Fruit fly (Drosophila melanogaster) whole organism, embryonic: ENCODE results near the gene CG31793.

Experiments
- Blimp-1 ChIP-seq: fragments of 200-800 bp; sonication (Bioruptor generic); optimal IDR thresholded peaks from 3 replicates; lab custom pipeline; 2018; ENCODE audit warnings: missing biosample characterization, missing genetic modification characterization, mild to moderate bottlenecking, moderate library complexity, missing genetic modification reagents
- CG10267 ChIP-seq: fragments of 200-800 bp; sonication (Bioruptor generic); optimal IDR thresholded peaks from 2 replicates; lab custom pipeline; 2018; ENCODE audit warnings: missing biosample characterization, mild to moderate bottlenecking, missing genetic modification characterization, moderate library complexity
- CG10565 ChIP-seq: fragments of 200-800 bp; sonication (Bioruptor generic); optimal IDR thresholded peaks from 3 replicates; lab custom pipeline; 2016; ENCODE audit warnings: missing biosample characterization, mild to moderate bottlenecking, missing genetic modification characterization
- CG11093 ChIP-seq: fragments of 200-800 bp; sonication (Bioruptor generic); IDR thresholded peaks from 3 replicates; pipeline ENCODE4 v1.3.6; 2022; ENCODE audit warnings: missing biosample characterization, missing genetic modification characterization
- CG11695 ChIP-seq: fragments of 200-800 bp; sonication (Bioruptor generic); IDR thresholded peaks from 3 replicates; pipeline ENCODE4 v1.3.6; 2022; ENCODE audit warnings: missing biosample characterization, missing genetic modification characterization
- CG1233 ChIP-seq: fragments of 200-800 bp; sonication (Bioruptor generic); optimal IDR thresholded peaks from 4 replicates; lab custom pipeline; 2018; ENCODE audit warnings: missing biosample characterization, mild to moderate bottlenecking, missing genetic modification characterization
- CG13624 ChIP-seq: fragments of 200-800 bp; sonication (Bioruptor generic); optimal IDR thresholded peaks from 2 replicates; lab custom pipeline; 2016; ENCODE audit warnings: missing biosample characterization, missing genetic modification characterization
- CG15073 ChIP-seq: fragments of 200-800 bp; sonication (Bioruptor generic); optimal IDR thresholded peaks from 2 replicates; lab custom pipeline; 2016; ENCODE audit warnings: missing biosample characterization, missing genetic modification characterization
- CG15479 ChIP-seq: fragments of 200-800 bp; sonication (Bioruptor generic); optimal IDR thresholded peaks from 3 replicates; lab custom pipeline; 2019; ENCODE audit warnings: missing biosample characterization, mild to moderate bottlenecking, missing genetic modification characterization, moderate library complexity
- CG16815 ChIP-seq: fragments of 200-800 bp; sonication (Bioruptor generic); optimal IDR thresholded peaks from 3 replicates; lab custom pipeline; 2017; ENCODE audit warnings: missing biosample characterization, mild to moderate bottlenecking, missing genetic modification characterization
- CG17568 ChIP-seq: fragments of 200-800 bp; sonication (Bioruptor generic); optimal IDR thresholded peaks from 2 replicates; lab custom pipeline; 2018; ENCODE audit warnings: missing biosample characterization, mild to moderate bottlenecking, missing genetic modification characterization, moderate library complexity
- CG2120 ChIP-seq: fragments of 200-800 bp; sonication (Bioruptor generic); optimal IDR thresholded peaks from 3 replicates; lab custom pipeline; 2016; ENCODE audit warnings: missing biosample characterization, missing genetic modification characterization
- CG2678 ChIP-seq: fragments of 200-800 bp; sonication (Bioruptor generic); optimal IDR thresholded peaks from 3 replicates; lab custom pipeline; 2019; ENCODE audit warnings: missing biosample characterization, mild to moderate bottlenecking, missing genetic modification characterization, moderate library complexity
- CG30020 ChIP-seq: fragments of 200-800 bp; optimal IDR thresholded peaks from 2 replicates; lab custom pipeline; 2019; ENCODE audit warnings: missing biosample characterization, mild to moderate bottlenecking, missing genetic modification characterization, moderate library complexity
- CG34224 ChIP-seq: fragments of 200-800 bp; sonication (Bioruptor generic); IDR thresholded peaks from 3 replicates; pipeline ENCODE4 v1.3.6; 2022; ENCODE audit warnings: missing biosample characterization, missing genetic modification characterization; ENCODE audit not compliant: partially characterized antibody
- CG4730 ChIP-seq: fragments of 200-800 bp; sonication (Bioruptor generic); IDR thresholded peaks from 2 replicates; pipeline ENCODE4 v1.3.6; 2022; ENCODE audit warnings: missing biosample characterization, missing genetic modification characterization
- CG6854 ChIP-seq: fragments of 200-800 bp; sonication (Bioruptor generic); optimal IDR thresholded peaks from 3 replicates; lab custom pipeline; 2017; ENCODE audit warnings: missing biosample characterization, mild to moderate bottlenecking, missing genetic modification characterization
- CG7271 ChIP-seq: fragments of 200-800 bp; sonication (Bioruptor generic); optimal IDR thresholded peaks from 2 replicates; lab custom pipeline; 2018; ENCODE audit warnings: missing biosample characterization, mild to moderate bottlenecking, missing genetic modification characterization, moderate library complexity
- CG8089 ChIP-seq: fragments of 200-800 bp; sonication (Bioruptor generic); optimal IDR thresholded peaks from 3 replicates; lab custom pipeline; 2016; ENCODE audit warnings: missing biosample characterization, missing genetic modification characterization
- CG8281 ChIP-seq: fragments of 200-800 bp; sonication (Bioruptor generic); optimal IDR thresholded peaks from 2 replicates; lab custom pipeline; 2018; ENCODE audit warnings: missing biosample characterization, mild to moderate bottlenecking, missing genetic modification characterization, moderate library complexity
- CG9817 ChIP-seq: fragments of 200-800 bp; sonication (Bioruptor generic); optimal IDR thresholded peaks from 2 replicates; lab custom pipeline; 2018; ENCODE audit warnings: missing biosample characterization, mild to moderate bottlenecking, missing genetic modification characterization, moderate library complexity
- CHES-1-like ChIP-seq: fragments of 200-800 bp; sonication (Bioruptor generic); optimal IDR thresholded peaks from 2 replicates; lab custom pipeline; 2016; ENCODE audit warnings: missing biosample characterization, missing genetic modification characterization
- D19B ChIP-seq: fragments of 200-800 bp; sonication (Bioruptor generic); optimal IDR thresholded peaks from 2 replicates; lab custom pipeline; 2017; ENCODE audit warnings: missing biosample characterization, mild to moderate bottlenecking, missing genetic modification characterization
- Dip3 ChIP-seq: fragments of 200-800 bp; sonication (Bioruptor generic); optimal IDR thresholded peaks from 3 replicates; lab custom pipeline; 2016; ENCODE audit warnings: missing biosample characterization, missing genetic modification characterization
- Gug ChIP-seq: fragments of 200-800 bp; sonication (Bioruptor generic); IDR thresholded peaks from 4 replicates; pipeline ENCODE4 v1.3.6; 2022; ENCODE audit warnings: missing biosample characterization, missing genetic modification characterization
- Hand ChIP-seq: fragments of 200-800 bp; sonication (Bioruptor generic); optimal IDR thresholded peaks from 2 replicates; lab custom pipeline; 2017; ENCODE audit warnings: mild to moderate bottlenecking, missing biosample characterization, missing genetic modification reagents, missing genetic modification characterization
- Mes4 ChIP-seq: fragments of 200-800 bp; sonication (Bioruptor generic); optimal IDR thresholded peaks from 2 replicates; lab custom pipeline; 2016; ENCODE audit warnings: missing biosample characterization, missing genetic modification characterization
- Optix ChIP-seq: fragments of 200-800 bp; sonication (Bioruptor generic); IDR thresholded peaks from 3 replicates; pipeline ENCODE4 v1.3.6; 2022; ENCODE audit warnings: missing biosample characterization, missing genetic modification characterization
- Pdp1 ChIP-seq, 2 experiments: fragments of 200-800 bp; sonication (Bioruptor generic); optimal IDR thresholded peaks; 3 replicates each; lab custom pipeline; 2016; ENCODE audit warnings: missing biosample characterization in 2 of 2, missing genetic modification characterization in 2 of 2, mild to moderate bottlenecking in 1 of 2, moderate library complexity in 1 of 2
- Scr ChIP-seq: fragments of 200-800 bp; sonication (Bioruptor generic); IDR thresholded peaks from 2 replicates; pipeline ENCODE4 v1.3.6; 2022; ENCODE audit warnings: missing biosample characterization, missing genetic modification characterization; ENCODE audit not compliant: partially characterized antibody
- Ssrp ChIP-seq: fragments of 200-800 bp; sonication (Bioruptor generic); optimal IDR thresholded peaks from 2 replicates; lab custom pipeline; 2018; ENCODE audit warnings: missing biosample characterization, mild to moderate bottlenecking, missing genetic modification characterization, moderate library complexity
- TFAM ChIP-seq: fragments of 200-800 bp; sonication (Bioruptor generic); optimal IDR thresholded peaks from 2 replicates; lab custom pipeline; 2017; ENCODE audit warnings: missing biosample characterization, missing genetic modification characterization, inconsistent platforms
- ab ChIP-seq: fragments of 200-800 bp; sonication (Bioruptor generic); optimal IDR thresholded peaks from 2 replicates; lab custom pipeline; 2016; ENCODE audit warnings: missing biosample characterization, missing genetic modification characterization
- ato ChIP-seq: fragments of 200-800 bp; sonication (Bioruptor generic); IDR thresholded peaks from 2 replicates; pipeline ENCODE4 v1.3.6; 2022; ENCODE audit warnings: missing biosample characterization, missing genetic modification characterization; ENCODE audit not compliant: partially characterized antibody
- bcd ChIP-seq: fragments of 200-800 bp; sonication (Bioruptor generic); optimal IDR thresholded peaks from 2 replicates; lab custom pipeline; 2017; ENCODE audit warnings: missing biosample characterization, mild to moderate bottlenecking, missing genetic modification characterization
- danr ChIP-seq: fragments of 200-800 bp; sonication (Bioruptor generic); IDR thresholded peaks from 2 replicates; pipeline ENCODE4 v1.3.6; 2022; ENCODE audit warnings: missing biosample characterization, missing genetic modification characterization
- ewg ChIP-seq: fragments of 200-800 bp; sonication (Bioruptor generic); optimal IDR thresholded peaks from 3 replicates; lab custom pipeline; 2017; ENCODE audit warnings: mild to moderate bottlenecking, missing biosample characterization, missing genetic modification reagents, missing genetic modification characterization
- exex ChIP-seq: fragments of 200-800 bp; sonication (Bioruptor generic); optimal IDR thresholded peaks from 4 replicates; lab custom pipeline; 2018; ENCODE audit warnings: missing biosample characterization, mild to moderate bottlenecking, missing genetic modification characterization, moderate library complexity
- gcm ChIP-seq: fragments of 200-800 bp; sonication (Bioruptor generic); optimal IDR thresholded peaks from 2 replicates; lab custom pipeline; 2019; ENCODE audit warnings: missing biosample characterization, mild to moderate bottlenecking, missing genetic modification characterization, moderate library complexity
- klu ChIP-seq: fragments of 200-800 bp; sonication (Bioruptor generic); IDR thresholded peaks from 2 replicates; pipeline ENCODE4 v1.3.6; 2022; ENCODE audit warnings: missing biosample characterization, missing genetic modification characterization
- lmd ChIP-seq: fragments of 200-800 bp; sonication (Bioruptor generic); IDR thresholded peaks from 2 replicates; pipeline ENCODE4 v1.3.6; 2022; ENCODE audit warnings: missing biosample characterization, missing genetic modification characterization
- lola ChIP-seq, 3 experiments: fragments of >200 bp in 2 of 3; fragments of 200-800 bp in 1 of 3; sonication (Bioruptor generic) in 1 of 3; optimal IDR thresholded peaks; 2 replicates each; lab custom pipeline; 2017 to 2019; ENCODE audit warnings: missing biosample characterization in 3 of 3, missing genetic modification characterization in 3 of 3, mild to moderate bottlenecking in 1 of 3, moderate library complexity in 1 of 3
- luna ChIP-seq: fragments of 200-800 bp; sonication (Bioruptor generic); optimal IDR thresholded peaks from 2 replicates; lab custom pipeline; 2016; ENCODE audit warnings: missing biosample characterization, missing genetic modification characterization
- sim ChIP-seq: fragments of 200-800 bp; sonication (Bioruptor generic); IDR thresholded peaks from 2 replicates; pipeline ENCODE4 v1.3.6; 2022; ENCODE audit warnings: missing biosample characterization, missing genetic modification characterization
- sna ChIP-seq: fragments of 200-800 bp; sonication (Bioruptor generic); IDR thresholded peaks from 2 replicates; pipeline ENCODE4 v1.3.6; 2022; ENCODE audit warnings: missing biosample characterization, missing genetic modification characterization; ENCODE audit not compliant: partially characterized antibody
- toy ChIP-seq: fragments of 200-800 bp; sonication (Bioruptor generic); IDR thresholded peaks from 2 replicates; pipeline ENCODE4 v1.3.6; 2022; ENCODE audit warnings: missing biosample characterization, missing genetic modification characterization
- vnd ChIP-seq: fragments of 200-800 bp; sonication (Bioruptor generic); IDR thresholded peaks from 3 replicates; pipeline ENCODE4 v1.3.6; 2022; ENCODE audit warnings: missing biosample characterization, missing genetic modification characterization; ENCODE audit not compliant: partially characterized antibody

The CG31793 gene

dm6 chr2L:19021278-19022220, 18.4 kb downstream of the CG31793 start (continued):
- peak; percentile 31 for TF ChIP-seq Mes4 (GFP tag; lab: Kevin White, UChicago)
- TF ChIP-seq ewg = peak; percentile 69
- peak; percentile 30 for TF ChIP-seq exex (tag; lab: Kevin White, UChicago)
- TF ChIP-seq CG34224 (GFP tag; lab: Robert Waterston, UW) = no peak
- TF ChIP-seq luna (GFP tag; lab: Kevin White, UChicago) = no peak
- TF ChIP-seq Ssrp (tag; lab: Kevin White, UChicago) = peak; percentile 77
- peak; percentile 4 for TF ChIP-seq CG15073
- peak; percentile 45 for TF ChIP-seq CG30020 (tag; lab: Kevin White, UChicago)
- peak; percentile 65 for TF ChIP-seq CG1233
- TF ChIP-seq TFAM (GFP tag; lab: Kevin White, UChicago) = no peak
- no peak for TF ChIP-seq toy (GFP tag; lab: Robert Waterston, UW)
- peak; percentile 75 for TF ChIP-seq CG9817 (tag; lab: Kevin White, UChicago)
- no peak for TF ChIP-seq CG15479 (GFP tag; lab: Kevin White, UChicago)
- TF ChIP-seq lmd (GFP tag; lab: Robert Waterston, UW) = peak; percentile 76
- TF ChIP-seq Blimp-1 = peak; percentile 65
- TF ChIP-seq CG6854 (GFP tag; lab: Kevin White, UChicago) = peak; percentile 73
- peak; percentile 51 for TF ChIP-seq CG16815 (GFP tag; lab: Kevin White, UChicago)
- TF ChIP-seq vnd (GFP tag; lab: Robert Waterston, UW) = no peak
- TF ChIP-seq CG11695 (GFP tag; lab: Robert Waterston, UW) = peak; percentile 79
- peak; percentile 67 for TF ChIP-seq CG17568 (GFP tag; lab: Kevin White, UChicago)
- peak; percentile 70 for TF ChIP-seq bcd (GFP tag; lab: Kevin White, UChicago)
- peak in 1 of 2 experiments; percentile 41 for TF ChIP-seq Pdp1 (GFP tag; optimal IDR thresholded peaks at IDR 0.05; lab: Kevin White, UChicago)
- peak; percentile 52 for TF ChIP-seq D19B (GFP tag; lab: Kevin White, UChicago)
- peak; percentile 76 for TF ChIP-seq CG2120
- TF ChIP-seq CG8281 (tag; lab: Kevin White, UChicago) = peak; percentile 39
- no peak for TF ChIP-seq CG7271 (tag; lab: Kevin White, UChicago)
- TF ChIP-seq Dip3 = no peak
- TF ChIP-seq CG13624 (GFP tag; lab: Kevin White, UChicago) = peak; percentile 4
- no peak for TF ChIP-seq ab (GFP tag; lab: Kevin White, UChicago)
- TF ChIP-seq Gug (GFP tag; lab: Robert Waterston, UW) = peak; percentile 53; the same call in 1 of the 4 replicates
- peak; percentile 35 for TF ChIP-seq CHES-1-like
- peak; percentile 13 for TF ChIP-seq CG8089 (GFP tag; lab: Kevin White, UChicago)
- peak; percentile 68 for TF ChIP-seq CG10267
- peak; percentile 60; the same call in 1 of the 3 replicates for TF ChIP-seq CG11093 (GFP tag; lab: Robert Waterston, UW)
- TF ChIP-seq Hand (GFP tag; lab: Kevin White, UChicago) = peak; percentile 91
- TF ChIP-seq CG10565 (GFP tag; lab: Kevin White, UChicago) = no peak
- TF ChIP-seq gcm = peak; percentile 72
- no peak for TF ChIP-seq sim (GFP tag; lab: Robert Waterston, UW)
- TF ChIP-seq Scr (GFP tag; lab: Robert Waterston, UW) = no peak
- TF ChIP-seq sna (GFP tag; lab: Robert Waterston, UW) = no peak
- TF ChIP-seq klu (GFP tag; lab: Robert Waterston, UW) = peak; percentile 66; the same call in 1 of the 2 replicates
- TF ChIP-seq danr = peak; percentile 51; the same call in 1 of the 2 replicates
- TF ChIP-seq Optix (GFP tag; lab: Robert Waterston, UW) = no peak
- peak; percentile 90 for TF ChIP-seq CG2678
- TF ChIP-seq lola (GFP tag; optimal IDR thresholded peaks at IDR 0.05; lab: Kevin White, UChicago) = peak in 1 of 3 experiments; percentile 76
- TF ChIP-seq CG4730 (GFP tag; lab: Robert Waterston, UW) = 0 out of 2 replicates have a peak, but pooled peaks have one; percentile 6
- no peak for TF ChIP-seq ato
